Fruit fly (Drosophila melanogaster): ENCODE results near the gene CG4367.

The CG4367 gene

dm6 chr3R:20261225-20261968, 43.4 kb downstream of the CG4367 start (continued):
- peak; percentile 95 for TF ChIP-seq spab (GFP tag; optimal IDR thresholded peaks at IDR 0.05)
- TF ChIP-seq CG34406 (GFP tag; optimal IDR thresholded peaks at IDR 0.05): peak; percentile 93
- TF ChIP-seq Sox15 (GFP tag; optimal IDR thresholded peaks at IDR 0.05): peak; percentile 83
- TF ChIP-seq CG11762 (GFP tag; optimal IDR thresholded peaks at IDR 0.05; ENCODE audit: insufficient read depth): peak; percentile 85
- peak; percentile 94 for TF ChIP-seq CG6276 (GFP tag; optimal IDR thresholded peaks at IDR 0.05)
- TF ChIP-seq Gug (GFP tag; IDR thresholded peaks at IDR 0.05): peak; percentile 94
- peak; percentile 92 for TF ChIP-seq Hr4 (GFP tag; optimal IDR thresholded peaks at IDR 0.05)
- TF ChIP-seq acj6 (GFP tag; optimal IDR thresholded peaks at IDR 0.05): peak; percentile 92
- peak; percentile 93 for TF ChIP-seq Sox14 (GFP tag; optimal IDR thresholded peaks at IDR 0.05)
- TF ChIP-seq Blimp-1 (GFP tag; optimal IDR thresholded peaks at IDR 0.05): peak; percentile 60
- peak; percentile 97 for TF ChIP-seq CG10669 (GFP tag; optimal IDR thresholded peaks at IDR 0.05)
- TF ChIP-seq CG3919 (GFP tag; optimal IDR thresholded peaks at IDR 0.05): peak; percentile 92
- peak; percentile 94 for TF ChIP-seq CG6808 (GFP tag; optimal IDR thresholded peaks at IDR 0.05)
- TF ChIP-seq vri (GFP tag; optimal IDR thresholded peaks at IDR 0.05): peak; percentile 86
- TF ChIP-seq Eip78C (GFP tag): peak; percentile 98
- TF ChIP-seq CG32006 (GFP tag; optimal IDR thresholded peaks at IDR 0.05): peak; percentile 95
- TF ChIP-seq CG9139 (GFP tag; optimal IDR thresholded peaks at IDR 0.05): peak; percentile 95

dm6 chr3R:20260382-20260781, 44.4 kb downstream of the CG4367 start:
- peak; percentile 57 for TF ChIP-seq svp (GFP tag)
- no peak for TF ChIP-seq fkh (GFP tag; optimal IDR thresholded peaks at IDR 0.05)

dm6 chr3R:20259440-20260170, 45.2 kb downstream of the CG4367 start:
- no peak for TF ChIP-seq CG10669 (GFP tag; optimal IDR thresholded peaks at IDR 0.05)
- TF ChIP-seq Sox102F (GFP tag; optimal IDR thresholded peaks at IDR 0.05): no peak
- TF ChIP-seq Eip78C (GFP tag): peak; percentile 24
- TF ChIP-seq Hr39 (GFP tag; optimal IDR thresholded peaks at IDR 0.05): no peak
- TF ChIP-seq CG8632 (GFP tag; optimal IDR thresholded peaks at IDR 0.05): peak; percentile 14
- TF ChIP-seq CG6276 (GFP tag; optimal IDR thresholded peaks at IDR 0.05): no peak
- TF ChIP-seq ss (GFP tag; optimal IDR thresholded peaks at IDR 0.05): peak in 1 of 2 experiments; percentile 38
- TF ChIP-seq CG11902 (GFP tag; optimal IDR thresholded peaks at IDR 0.05): no peak
- no peak for TF ChIP-seq Gug (GFP tag; IDR thresholded peaks at IDR 0.05)
- no peak for TF ChIP-seq Eip93F (GFP tag; optimal IDR thresholded peaks at IDR 0.05)
- TF ChIP-seq svp (GFP tag): peak; percentile 69
- TF ChIP-seq CG10631 (GFP tag; optimal IDR thresholded peaks at IDR 0.05): no peak
- no peak for TF ChIP-seq CG31627 (GFP tag; optimal IDR thresholded peaks at IDR 0.05)
- no peak for TF ChIP-seq Met (GFP tag; optimal IDR thresholded peaks at IDR 0.05)
- no peak for TF ChIP-seq Ets96B (tag; optimal IDR thresholded peaks at IDR 0.05)
- TF ChIP-seq CG8119 (GFP tag; IDR thresholded peaks at IDR 0.05): no peak
- no peak for TF ChIP-seq Ets21C (GFP tag; optimal IDR thresholded peaks at IDR 0.05)
- no peak for TF ChIP-seq Hr38 (GFP tag; optimal IDR thresholded peaks at IDR 0.05)
- TF ChIP-seq Blimp-1 (GFP tag; optimal IDR thresholded peaks at IDR 0.05): no peak
- no peak for TF ChIP-seq CG6808 (GFP tag; optimal IDR thresholded peaks at IDR 0.05)
- no peak for TF ChIP-seq achi (GFP tag; optimal IDR thresholded peaks at IDR 0.05)
- peak; percentile 12 for TF ChIP-seq Smox (GFP tag; optimal IDR thresholded peaks at IDR 0.05)
- no peak for TF ChIP-seq CG3032 (tag; optimal IDR thresholded peaks at IDR 0.05)
- TF ChIP-seq fkh (GFP tag; optimal IDR thresholded peaks at IDR 0.05): peak; percentile 86
- TF ChIP-seq CG6792 (GFP tag; optimal IDR thresholded peaks at IDR 0.05): no peak
- no peak for TF ChIP-seq acj6 (GFP tag; optimal IDR thresholded peaks at IDR 0.05)
- peak; percentile 59 for TF ChIP-seq CG16779 (tag; optimal IDR thresholded peaks at IDR 0.05)
- TF ChIP-seq CG3919 (GFP tag; optimal IDR thresholded peaks at IDR 0.05): no peak
- TF ChIP-seq vri (GFP tag; optimal IDR thresholded peaks at IDR 0.05): peak; percentile 24

All from whole organism, prepupa.